Worm (Caenorhabditis elegans): ENCODE results near the gene F17C8.7.

F17C8.7 gene

DNA sequence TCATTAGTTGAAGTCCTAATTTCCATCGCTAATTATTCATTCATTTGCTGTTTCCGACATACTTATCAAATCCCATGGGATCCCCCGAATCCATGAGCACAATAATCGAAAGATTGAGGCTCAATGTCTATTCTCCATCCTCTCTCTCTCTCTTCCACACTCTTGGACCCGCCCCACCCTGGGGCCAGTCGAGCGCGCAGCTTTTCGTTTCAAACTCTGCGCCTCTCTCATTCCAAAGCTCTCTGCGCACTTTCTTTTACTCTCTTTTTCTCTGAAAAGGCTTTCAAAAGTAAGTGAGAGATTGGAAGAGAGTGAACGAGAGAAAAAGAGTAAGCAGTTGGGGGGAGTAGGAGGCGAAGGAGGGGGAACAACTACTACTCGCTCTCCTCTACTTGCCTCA is 13.8 kb upstream of the F17C8.7 start, which contains the start of gene acy-1 (continued):
- TF ChIP-seq hlh-30 (tag; optimal IDR thresholded peaks at IDR 0.05; ENCODE audit: insufficient read depth), result peak; percentile 38
- TF ChIP-seq dve-1 (tag; optimal IDR thresholded peaks at IDR 0.05), result peak; percentile 61
- TF ChIP-seq unc-55 (GFP tag; optimal IDR thresholded peaks at IDR 0.05), result peak; percentile 90
- TF ChIP-seq fkh-10 (GFP tag; optimal IDR thresholded peaks at IDR 0.05), result no peak
- TF ChIP-seq eyg-1 (tag; optimal IDR thresholded peaks at IDR 0.05), result peak; percentile 0
- TF ChIP-seq sdc-2 (tag; optimal IDR thresholded peaks at IDR 0.05), result peak; percentile 40
- no peak for TF ChIP-seq Y22D7AL.16 (tag; optimal IDR thresholded peaks at IDR 0.05)
- TF ChIP-seq elt-2 (tag; optimal IDR thresholded peaks at IDR 0.05), result no peak
- no peak for TF ChIP-seq pag-3 (tag; optimal IDR thresholded peaks at IDR 0.05; ENCODE audit: borderline replicate concordance)
- no peak for TF ChIP-seq K09A11.1 (tag; optimal IDR thresholded peaks at IDR 0.05; ENCODE audit: insufficient read depth)
- TF ChIP-seq ceh-19 (GFP tag; optimal IDR thresholded peaks at IDR 0.05), result peak; percentile 2
- TF ChIP-seq ceh-45 (GFP tag; IDR thresholded peaks at IDR 0.05), result no peak
- no peak for TF ChIP-seq ceh-30 (tag; optimal IDR thresholded peaks at IDR 0.05)
- no peak for TF ChIP-seq K02D7.2 (tag; optimal IDR thresholded peaks at IDR 0.05)
- TF ChIP-seq ama-1 (optimal IDR thresholded peaks at IDR 0.05), result no peak
- no peak for TF ChIP-seq ceh-48 (tag; optimal IDR thresholded peaks at IDR 0.05)
- TF ChIP-seq sox-2 (GFP tag; IDR thresholded peaks at IDR 0.05), result no peak
- no peak for TF ChIP-seq pha-4 (tag; optimal IDR thresholded peaks at IDR 0.05)
- no peak for TF ChIP-seq ref-2 (tag; optimal IDR thresholded peaks at IDR 0.05)
- TF ChIP-seq ceh-24 (tag; optimal IDR thresholded peaks at IDR 0.05), result no peak
- TF ChIP-seq ceh-9 (tag; optimal IDR thresholded peaks at IDR 0.05), result no peak
- TF ChIP-seq tbx-7 (tag; optimal IDR thresholded peaks at IDR 0.05), result no peak
- TF ChIP-seq ceh-6 (GFP tag; optimal IDR thresholded peaks at IDR 0.05), result no peak
- peak; percentile 65 for TF ChIP-seq C08G9.2 (tag; optimal IDR thresholded peaks at IDR 0.05)
- TF ChIP-seq unc-3 (GFP tag; conservative IDR thresholded peaks at IDR 0.05), result peak; percentile 57; the same call in 1 of the 2 replicates
- peak; percentile 91 for TF ChIP-seq unc-3 (tag; optimal IDR thresholded peaks at IDR 0.05)
- no peak for TF ChIP-seq unc-86 (tag; optimal IDR thresholded peaks at IDR 0.05)
- peak; percentile 90 for TF ChIP-seq nfya-1 (tag; optimal IDR thresholded peaks at IDR 0.05)
- TF ChIP-seq C38D4.7 (GFP tag; optimal IDR thresholded peaks at IDR 0.05), result no peak
- TF ChIP-seq dmd-4 (tag; optimal IDR thresholded peaks at IDR 0.05; ENCODE audit: borderline replicate concordance), result no peak
- TF ChIP-seq lin-11 (tag; optimal IDR thresholded peaks at IDR 0.05), result no peak
- no peak for TF ChIP-seq nhr-11 (tag; optimal IDR thresholded peaks at IDR 0.05)
- peak; percentile 25 for TF ChIP-seq sox-4 (tag; optimal IDR thresholded peaks at IDR 0.05)
- no peak for TF ChIP-seq ztf-16 (tag; optimal IDR thresholded peaks at IDR 0.05)
- TF ChIP-seq F13H6.1 (tag; optimal IDR thresholded peaks at IDR 0.05), result no peak

DNA sequence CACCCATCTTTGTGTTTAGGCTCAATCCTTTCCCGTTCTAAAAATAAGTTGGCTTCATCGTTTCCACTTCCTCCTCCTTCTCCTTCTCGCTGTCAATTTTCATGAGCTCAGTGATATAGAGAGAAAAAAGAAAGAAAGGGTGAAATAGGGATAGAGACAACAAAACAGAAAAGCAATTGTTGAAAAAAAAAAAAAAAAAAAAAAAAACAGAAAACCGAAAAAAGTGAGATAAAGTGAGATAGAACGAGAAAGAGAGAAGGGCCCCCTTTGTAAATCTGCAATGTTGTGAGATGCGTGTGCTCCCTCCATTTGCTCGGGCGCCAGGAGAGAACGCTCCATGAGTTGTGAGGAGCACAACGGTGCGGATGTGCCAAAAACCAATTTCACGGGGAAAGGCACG is 11.6 kb upstream of the F17C8.7 start:
- TF ChIP-seq ceh-18 (tag; optimal IDR thresholded peaks at IDR 0.05) (peak; percentile 14), unc-42 (tag; optimal IDR thresholded peaks at IDR 0.05) (peak; percentile 17), ceh-19 (GFP tag; optimal IDR thresholded peaks at IDR 0.05) (no peak)

DNA sequence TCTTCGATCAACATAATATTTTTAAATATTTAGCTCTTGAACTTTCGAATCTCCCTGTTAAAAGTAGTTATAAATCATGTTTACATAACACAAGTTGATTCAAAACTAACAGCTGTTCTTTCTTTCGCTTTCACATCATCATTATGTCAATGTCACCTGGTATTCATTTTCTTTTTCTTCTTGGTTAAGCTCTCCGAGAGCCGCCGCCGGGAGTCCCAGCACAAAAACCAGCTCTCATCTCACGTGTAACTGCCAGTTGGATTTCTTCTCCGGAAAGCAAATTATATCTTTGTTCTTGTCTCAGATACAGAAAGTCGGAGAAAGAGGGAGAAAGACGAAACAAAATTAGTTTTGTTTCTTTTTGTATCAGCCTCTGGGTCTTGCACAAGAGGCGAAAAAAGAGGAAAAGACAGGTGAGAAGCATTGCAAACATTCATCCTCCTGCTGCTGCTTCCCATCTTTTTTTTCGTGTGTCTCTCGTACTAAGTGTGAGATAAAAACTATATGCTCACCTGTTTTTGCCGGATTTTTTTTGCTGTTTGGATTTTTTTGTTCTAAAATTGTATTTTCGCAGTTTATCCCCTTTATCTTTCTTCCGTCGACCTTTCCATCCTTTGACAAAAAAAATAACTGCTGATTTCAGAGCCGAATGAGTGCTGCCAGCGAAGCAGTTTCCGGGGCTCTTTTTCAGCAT is 4.1 kb upstream of the F17C8.7 start, which contains the start of gene F17C8.3:
Gene F17C8.3, plus strand, starts transcription at position 644 of the 694 bp plus-strand sequence.
- TF ChIP-seq ceh-2 (tag; optimal IDR thresholded peaks at IDR 0.05), result no peak
- TF ChIP-seq ceh-24 (tag; optimal IDR thresholded peaks at IDR 0.05), result no peak
- no peak for TF ChIP-seq pag-3 (tag; optimal IDR thresholded peaks at IDR 0.05; ENCODE audit: borderline replicate concordance)
- no peak for TF ChIP-seq dve-1 (tag; optimal IDR thresholded peaks at IDR 0.05)
- TF ChIP-seq ceh-18 (tag; optimal IDR thresholded peaks at IDR 0.05), result peak; percentile 69

Measured in whole organism, late embryonic.